Fruit fly (Drosophila melanogaster) whole organism, embryonic: ENCODE data around the gene Dpp10.

ENCODE experiments used
- Aef1 ChIP-seq: fragments of 200-800 bp; sonication (Bioruptor generic); IDR thresholded peaks from 3 replicates; pipeline ENCODE4 v1.3.6; 2022; ENCODE audit warnings: missing biosample characterization, missing genetic modification characterization
- Asciz ChIP-seq: fragments of 200-800 bp; sonication (Bioruptor generic); optimal IDR thresholded peaks from 2 replicates; lab custom pipeline; 2017; ENCODE audit warnings: missing biosample characterization, mild to moderate bottlenecking, missing genetic modification characterization, missing genetic modification reagents
- Atf6 ChIP-seq: fragments of 200-800 bp; sonication (Bioruptor generic); IDR thresholded peaks from 2 replicates; pipeline ENCODE4 v1.3.6; 2022; ENCODE audit warnings: missing biosample characterization, missing genetic modification characterization
- BtbVII ChIP-seq: fragments of 200-800 bp; sonication (Bioruptor generic); optimal IDR thresholded peaks from 3 replicates; lab custom pipeline; 2017; ENCODE audit warnings: missing biosample characterization, mild to moderate bottlenecking, missing genetic modification characterization
- C15 ChIP-seq: fragments of 200-800 bp; sonication (Bioruptor generic); IDR thresholded peaks from 3 replicates; pipeline ENCODE4 v1.3.6; 2022; ENCODE audit warnings: missing biosample characterization, missing genetic modification characterization
- CG10366 ChIP-seq: fragments of 200-800 bp; sonication (Bioruptor generic); IDR thresholded peaks from 2 replicates; pipeline ENCODE4 v1.3.6; 2022; ENCODE audit warnings: missing biosample characterization, missing genetic modification characterization
- CG10431 ChIP-seq: fragments of 200-800 bp; sonication (Bioruptor generic); optimal IDR thresholded peaks from 3 replicates; lab custom pipeline; 2018; ENCODE audit warnings: missing biosample characterization, mild to moderate bottlenecking, missing genetic modification characterization
- CG10654 ChIP-seq: fragments of 200-800 bp; sonication (Bioruptor generic); optimal IDR thresholded peaks from 2 replicates; lab custom pipeline; 2016; ENCODE audit warnings: missing biosample characterization, missing genetic modification characterization
- CG12942 ChIP-seq: fragments of 200-800 bp; sonication (Bioruptor generic); optimal IDR thresholded peaks from 3 replicates; lab custom pipeline; 2016; ENCODE audit warnings: missing biosample characterization, missing genetic modification characterization
- CG13894 ChIP-seq: fragments of 200-800 bp; sonication (Bioruptor generic); optimal IDR thresholded peaks from 3 replicates; lab custom pipeline; 2018; ENCODE audit warnings: missing biosample characterization, mild to moderate bottlenecking, missing genetic modification characterization, moderate library complexity
- CG14014 ChIP-seq: fragments of 200-800 bp; sonication (Bioruptor generic); IDR thresholded peaks from 2 replicates; pipeline ENCODE4 v1.3.6; 2022; ENCODE audit warnings: missing biosample characterization, missing genetic modification characterization
- CG14860 ChIP-seq: fragments of 200-800 bp; sonication (Bioruptor generic); IDR thresholded peaks from 3 replicates; pipeline ENCODE4 v1.3.6; 2022; ENCODE audit warnings: missing biosample characterization, missing genetic modification characterization; ENCODE audit not compliant: partially characterized antibody
- CG1529 ChIP-seq: fragments of 200-800 bp; sonication (Bioruptor generic); optimal IDR thresholded peaks from 3 replicates; lab custom pipeline; 2018; ENCODE audit warnings: missing biosample characterization, missing genetic modification characterization
- CG1603 ChIP-seq: fragments of 200-800 bp; sonication (Bioruptor generic); optimal IDR thresholded peaks from 2 replicates; lab custom pipeline; 2019; ENCODE audit warnings: missing biosample characterization, mild to moderate bottlenecking, missing genetic modification characterization, moderate library complexity
- CG16813 ChIP-seq: fragments of 200-800 bp; sonication (Bioruptor generic); IDR thresholded peaks from 3 replicates; pipeline ENCODE4 v1.3.6; 2022; ENCODE audit warnings: missing biosample characterization, missing genetic modification characterization; ENCODE audit not compliant: partially characterized antibody
- CG17361 ChIP-seq: fragments of 200-800 bp; sonication (Bioruptor generic); IDR thresholded peaks from 3 replicates; pipeline ENCODE4 v1.3.6; 2022; ENCODE audit warnings: missing biosample characterization, missing genetic modification characterization
- CG2199 ChIP-seq: fragments of 200-800 bp; sonication (Bioruptor generic); IDR thresholded peaks from 3 replicates; pipeline ENCODE4 v1.3.6; 2022; ENCODE audit warnings: missing biosample characterization, missing genetic modification characterization
- CG31388 ChIP-seq: fragments of 200-800 bp; sonication (Bioruptor generic); optimal IDR thresholded peaks from 2 replicates; lab custom pipeline; 2016; ENCODE audit warnings: missing biosample characterization, missing genetic modification characterization
- CG4730 ChIP-seq: fragments of 200-800 bp; sonication (Bioruptor generic); IDR thresholded peaks from 2 replicates; pipeline ENCODE4 v1.3.6; 2022; ENCODE audit warnings: missing biosample characterization, missing genetic modification characterization
- CG7928 ChIP-seq: fragments of 200-800 bp; sonication (Bioruptor generic); optimal IDR thresholded peaks from 2 replicates; lab custom pipeline; 2017; ENCODE audit warnings: missing biosample characterization, mild to moderate bottlenecking, missing genetic modification characterization
- CG8359 ChIP-seq: fragments of 200-800 bp; sonication (Bioruptor generic); optimal IDR thresholded peaks from 2 replicates; lab custom pipeline; 2017; ENCODE audit warnings: missing biosample characterization, mild to moderate bottlenecking, missing genetic modification characterization, borderline replicate concordance
- Dip2 ChIP-seq: fragments of 200-800 bp; sonication (Bioruptor generic); IDR thresholded peaks from 2 replicates; pipeline ENCODE4 v1.3.6; 2022; ENCODE audit warnings: missing biosample characterization, missing genetic modification characterization
- Ets97D ChIP-seq: fragments of 200-800 bp; sonication (Bioruptor generic); optimal IDR thresholded peaks from 3 replicates; lab custom pipeline; 2016; ENCODE audit warnings: missing biosample characterization, missing genetic modification characterization
- Fer3 ChIP-seq: fragments of 200-800 bp; sonication (Bioruptor generic); optimal IDR thresholded peaks from 2 replicates; lab custom pipeline; 2018; ENCODE audit warnings: missing biosample characterization, mild to moderate bottlenecking, missing genetic modification characterization, moderate library complexity
- HmgD ChIP-seq: fragments of 200-800 bp; sonication (Bioruptor generic); optimal IDR thresholded peaks from 3 replicates; lab custom pipeline; 2016; ENCODE audit warnings: missing biosample characterization, missing genetic modification characterization
- Hr78 ChIP-seq, 2 experiments: fragments of 200-800 bp in 1 of 2; fragments of >200 bp in 1 of 2; sonication (Bioruptor generic) in 1 of 2; optimal IDR thresholded peaks; 2 replicates each; lab custom pipeline; 2017 to 2019; ENCODE audit warnings: missing biosample characterization in 2 of 2, missing genetic modification characterization in 2 of 2, mild to moderate bottlenecking in 1 of 2, moderate library complexity in 1 of 2
- Med ChIP-seq: fragments of 200-800 bp; sonication (Bioruptor generic); peaks from one replicate; lab custom pipeline; 2016; ENCODE audit warnings: missing biosample characterization, missing genetic modification characterization, mild to moderate bottlenecking, inconsistent platforms, moderate library complexity
- Sox100B ChIP-seq: fragments of 200-800 bp; sonication (Bioruptor generic); optimal IDR thresholded peaks from 3 replicates; lab custom pipeline; 2018; ENCODE audit warnings: missing biosample characterization, mild to moderate bottlenecking, missing genetic modification characterization
- amos ChIP-seq: fragments of 200-800 bp; sonication (Bioruptor generic); IDR thresholded peaks from 2 replicates; pipeline ENCODE4 v1.3.6; 2022; ENCODE audit warnings: missing biosample characterization, missing genetic modification characterization; ENCODE audit not compliant: partially characterized antibody
- chif ChIP-seq, 2 experiments: fragments of 200-800 bp; sonication (Bioruptor generic); optimal IDR thresholded peaks; 3 replicates each; lab custom pipeline; 2016; ENCODE audit warnings: missing biosample characterization in 2 of 2, missing genetic modification characterization in 2 of 2
- corto ChIP-seq: fragments of 200-800 bp; sonication (Bioruptor generic); optimal IDR thresholded peaks from 2 replicates; lab custom pipeline; 2016; ENCODE audit warnings: missing biosample characterization, mild to moderate bottlenecking, missing genetic modification characterization, moderate library complexity
- crol ChIP-seq: fragments of 200-800 bp; sonication (Bioruptor generic); IDR thresholded peaks from 2 replicates; pipeline ENCODE4 v1.3.6; 2022; ENCODE audit warnings: missing biosample characterization, missing genetic modification characterization
- dm ChIP-seq: fragments of 200-800 bp; sonication (Bioruptor generic); optimal IDR thresholded peaks from 3 replicates; lab custom pipeline; 2016; ENCODE audit warnings: missing biosample characterization, missing genetic modification characterization
- dpn ChIP-seq, 2 experiments: fragments of 200-800 bp; sonication (Bioruptor generic); optimal IDR thresholded peaks; 3 replicates each; lab custom pipeline; 2016; ENCODE audit warnings: missing biosample characterization in 2 of 2, missing genetic modification characterization in 2 of 2
- ems ChIP-seq: fragments of 200-800 bp; sonication (Bioruptor generic); optimal IDR thresholded peaks from 3 replicates; lab custom pipeline; 2016; ENCODE audit warnings: missing biosample characterization, missing genetic modification characterization
- eve ChIP-seq, 2 experiments: fragments of >200 bp; optimal IDR thresholded peaks; 2 replicates each; lab custom pipeline; 2017; ENCODE audit warnings: missing biosample characterization in 2 of 2, missing genetic modification characterization in 2 of 2
- fru ChIP-seq: fragments of >200 bp; optimal IDR thresholded peaks from 2 replicates; lab custom pipeline; 2017
- gfzf ChIP-seq: fragments of 200-800 bp; sonication (Bioruptor generic); optimal IDR thresholded peaks from 2 replicates; lab custom pipeline; 2016; ENCODE audit warnings: missing biosample characterization, mild to moderate bottlenecking, missing genetic modification characterization, moderate library complexity
- gsb-n ChIP-seq: fragments of 200-800 bp; sonication (Bioruptor generic); optimal IDR thresholded peaks from 3 replicates; lab custom pipeline; 2018; ENCODE audit warnings: missing biosample characterization, mild to moderate bottlenecking, missing genetic modification characterization
- h ChIP-seq: fragments of >200 bp; optimal IDR thresholded peaks from 2 replicates; lab custom pipeline; 2017
- hbn ChIP-seq: fragments of 200-800 bp; sonication (Bioruptor generic); IDR thresholded peaks from 2 replicates; pipeline ENCODE4 v1.3.6; 2022; ENCODE audit warnings: missing biosample characterization, missing genetic modification characterization; ENCODE audit not compliant: partially characterized antibody
- luna ChIP-seq: fragments of 200-800 bp; sonication (Bioruptor generic); optimal IDR thresholded peaks from 2 replicates; lab custom pipeline; 2016; ENCODE audit warnings: missing biosample characterization, missing genetic modification characterization
- mld ChIP-seq: fragments of 200-800 bp; sonication (Bioruptor generic); IDR thresholded peaks from 3 replicates; pipeline ENCODE4 v1.3.6; 2022; ENCODE audit warnings: missing biosample characterization, missing genetic modification characterization; ENCODE audit not compliant: partially characterized antibody
- pnt ChIP-seq: fragments of 200-800 bp; sonication (Bioruptor generic); optimal IDR thresholded peaks from 3 replicates; lab custom pipeline; 2016; ENCODE audit warnings: missing biosample characterization, missing genetic modification characterization
- ranshi ChIP-seq: fragments of 200-800 bp; sonication (Bioruptor generic); IDR thresholded peaks from 2 replicates; pipeline ENCODE4 v1.3.6; 2022; ENCODE audit warnings: missing biosample characterization, missing genetic modification characterization
- sna ChIP-seq: fragments of 200-800 bp; sonication (Bioruptor generic); IDR thresholded peaks from 2 replicates; pipeline ENCODE4 v1.3.6; 2022; ENCODE audit warnings: missing biosample characterization, missing genetic modification characterization; ENCODE audit not compliant: partially characterized antibody
- tll ChIP-seq, 2 experiments: fragments of 200-800 bp in 1 of 2; fragments of >200 bp in 1 of 2; sonication (Bioruptor generic) in 1 of 2; optimal IDR thresholded peaks; 2 replicates each; lab custom pipeline; 2017 to 2019; ENCODE audit warnings: missing biosample characterization in 2 of 2, missing genetic modification characterization in 2 of 2, mild to moderate bottlenecking in 1 of 2, moderate library complexity in 1 of 2
- ttk ChIP-seq: fragments of 200-800 bp; sonication (Bioruptor generic); IDR thresholded peaks from 2 replicates; pipeline ENCODE4 v2.1.2; 2022; ENCODE audit warnings: missing biosample characterization, missing genetic modification characterization
- zen ChIP-seq: fragments of 200-800 bp; sonication (Bioruptor generic); optimal IDR thresholded peaks from 3 replicates; lab custom pipeline; 2018; ENCODE audit warnings: missing biosample characterization, mild to moderate bottlenecking, missing genetic modification characterization, moderate library complexity

Gene Dpp10

DNA sequence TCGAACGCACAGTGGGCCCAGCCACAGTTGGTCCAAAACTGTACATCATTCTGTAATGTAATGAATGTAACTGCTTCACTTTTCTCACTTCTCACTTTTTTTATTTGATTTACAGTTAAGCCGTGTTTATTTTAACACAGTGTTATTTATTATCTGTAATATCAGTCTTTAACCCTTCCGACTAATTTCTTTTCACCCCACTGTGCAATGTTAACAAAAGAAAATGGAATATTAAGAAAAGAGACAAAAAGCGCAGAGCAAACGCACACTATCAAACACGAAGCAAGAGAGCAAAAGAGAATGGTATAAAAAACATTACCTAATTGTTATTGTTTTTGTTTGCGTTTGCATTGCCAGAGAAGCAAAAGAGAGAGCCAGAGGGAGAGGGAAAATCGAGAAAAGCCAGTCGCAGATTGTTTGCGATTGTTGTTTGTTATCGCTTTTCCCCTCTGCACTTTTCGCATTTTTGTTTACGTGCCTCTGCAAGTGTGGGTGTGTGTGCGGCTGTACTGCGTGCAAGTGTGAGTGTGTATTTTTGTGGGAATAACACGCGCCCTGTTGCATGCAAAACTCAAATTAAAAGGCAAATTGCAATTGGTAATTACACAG is 46.3 kb upstream of the Dpp10 start (continued):
- TF ChIP-seq CG17361 (peak; percentile 98), crol (peak; percentile 68), CG10366 (GFP tag; lab: Robert Waterston, UW) (peak; percentile 97), CG10654 (GFP tag; lab: Kevin White, UChicago) (peak; percentile 98), gfzf (GFP tag; lab: Kevin White, UChicago) (peak; percentile 23), Fer3 (peak; percentile 97), Asciz (GFP tag; lab: Kevin White, UChicago) (peak; percentile 99), Atf6 (GFP tag; lab: Robert Waterston, UW) (peak; percentile 98), ems (peak; percentile 99), CG13894 (tag; lab: Kevin White, UChicago) (peak; percentile 90), HmgD (GFP tag; lab: Kevin White, UChicago) (peak; percentile 96), dpn (GFP tag; optimal IDR thresholded peaks at IDR 0.05; lab: Kevin White, UChicago) (peak; percentile 98 to 99), gsb-n (peak; percentile 99), CG1529 (GFP tag; lab: Kevin White, UChicago) (peak; percentile 99), Dip2 (GFP tag; lab: Robert Waterston, UW) (peak; percentile 55; the same call in 1 of the 2 replicates), CG7928 (GFP tag; lab: Kevin White, UChicago) (peak; percentile 76), CG8359 (GFP tag; lab: Kevin White, UChicago) (peak; percentile 95), CG4730 (peak; percentile 95), zen (peak; percentile 97), mld (GFP tag; lab: Robert Waterston, UW) (no peak), C15 (GFP tag; lab: Robert Waterston, UW) (peak; percentile 95), BtbVII (GFP tag; lab: Kevin White, UChicago) (peak; percentile 98), Med (GFP tag; lab: Kevin White, UChicago) (peak; percentile 100), Ets97D (peak; percentile 94), CG14860 (GFP tag; lab: Robert Waterston, UW) (peak; percentile 57), CG12942 (peak; percentile 98), CG14014 (GFP tag; lab: Robert Waterston, UW) (peak; percentile 98), tll (GFP tag; optimal IDR thresholded peaks at IDR 0.05; lab: Kevin White, UChicago) (peak in 1 of 2 experiments; percentile 90), CG2199 (GFP tag; lab: Robert Waterston, UW) (peak; percentile 98), pnt (GFP tag; lab: Kevin White, UChicago) (peak; percentile 97), chif (GFP tag; optimal IDR thresholded peaks at IDR 0.05; lab: Kevin White, UChicago) (peak; percentile 98 to 99), eve (GFP tag; optimal IDR thresholded peaks at IDR 0.05; lab: Kevin White, UChicago) (peak in 1 of 2 experiments; percentile 99), fru (lab: Kevin White, UChicago) (no peak), ttk (peak; percentile 97), Aef1 (GFP tag; lab: Robert Waterston, UW) (peak; percentile 96), ranshi (peak; percentile 98), amos (GFP tag; lab: Robert Waterston, UW) (no peak; the same call in 1 of the 2 replicates), CG16813 (peak; percentile 47; the same call in 1 of the 3 replicates), CG10431 (GFP tag; lab: Kevin White, UChicago) (peak; percentile 94), Sox100B (peak; percentile 98), CG31388 (GFP tag; lab: Kevin White, UChicago) (peak; percentile 93), CG1603 (peak; percentile 98), sna (GFP tag; lab: Robert Waterston, UW) (peak; percentile 59; the same call in 1 of the 2 replicates), dm (GFP tag; lab: Kevin White, UChicago) (peak; percentile 97), corto (GFP tag; lab: Kevin White, UChicago) (peak; percentile 60), luna (peak; percentile 93), Hr78 (GFP tag; optimal IDR thresholded peaks at IDR 0.05; lab: Kevin White, UChicago) (peak in 1 of 2 experiments; percentile 95), hbn (0 out of 2 replicates have a peak, but pooled peaks have one; percentile 17), h (lab: Kevin White, UChicago) (no peak)
